Fruit fly (Drosophila melanogaster) whole organism, embryonic: ENCODE measurements around the gene CG17344.

ENCODE experiments used
- Awh ChIP-seq: fragments of 200-800 bp; sonication (Bioruptor generic); IDR thresholded peaks from 2 replicates; pipeline ENCODE4, ENCODE4 v1.3.6; 2022; ENCODE audit warnings: missing biosample characterization, missing genetic modification characterization
- CG10431 ChIP-seq: fragments of 200-800 bp; sonication (Bioruptor generic); optimal IDR thresholded peaks from 3 replicates; lab custom pipeline; 2018; ENCODE audit warnings: missing biosample characterization, mild to moderate bottlenecking, missing genetic modification characterization
- CG10979 ChIP-seq: fragments of 200-800 bp; sonication (Bioruptor generic); optimal IDR thresholded peaks from 2 replicates; lab custom pipeline; 2018; ENCODE audit warnings: missing biosample characterization, mild to moderate bottlenecking, missing genetic modification characterization, moderate library complexity
- CG11696 ChIP-seq: fragments of 200-800 bp; sonication (Bioruptor generic); IDR thresholded peaks from 2 replicates; pipeline ENCODE4 v1.3.6; 2022; ENCODE audit warnings: missing biosample characterization, missing genetic modification characterization
- CG12071 ChIP-seq: fragments of 200-800 bp; sonication (Bioruptor generic); optimal IDR thresholded peaks from 3 replicates; lab custom pipeline; 2018; ENCODE audit warnings: missing biosample characterization, mild to moderate bottlenecking, missing genetic modification characterization
- CG12391 ChIP-seq: fragments of 200-800 bp; sonication (Bioruptor generic); optimal IDR thresholded peaks from 3 replicates; lab custom pipeline; 2018; ENCODE audit warnings: missing biosample characterization, mild to moderate bottlenecking, missing genetic modification characterization, moderate library complexity
- CG14441 ChIP-seq: fragments of 200-800 bp; sonication (Bioruptor generic); IDR thresholded peaks from 2 replicates; pipeline ENCODE4 v1.3.6; 2022; ENCODE audit warnings: missing biosample characterization, missing genetic modification characterization
- CG15011 ChIP-seq: fragments of 200-800 bp; sonication (Bioruptor generic); optimal IDR thresholded peaks from 3 replicates; lab custom pipeline; 2018; ENCODE audit warnings: missing biosample characterization, mild to moderate bottlenecking, missing genetic modification characterization
- CG1529 ChIP-seq: fragments of 200-800 bp; sonication (Bioruptor generic); optimal IDR thresholded peaks from 3 replicates; lab custom pipeline; 2018; ENCODE audit warnings: missing biosample characterization, missing genetic modification characterization
- CG1602 ChIP-seq: fragments of 200-800 bp; sonication (Bioruptor generic); optimal IDR thresholded peaks from 3 replicates; lab custom pipeline; 2016; ENCODE audit warnings: missing biosample characterization, missing genetic modification characterization
- CG16813 ChIP-seq: fragments of 200-800 bp; sonication (Bioruptor generic); IDR thresholded peaks from 3 replicates; pipeline ENCODE4 v1.3.6; 2022; ENCODE audit warnings: missing biosample characterization, missing genetic modification characterization; ENCODE audit not compliant: partially characterized antibody
- CG17612 ChIP-seq: fragments of 200-800 bp; sonication (Bioruptor generic); IDR thresholded peaks from 2 replicates; pipeline ENCODE4 v1.3.6; 2022; ENCODE audit warnings: missing biosample characterization, missing genetic modification characterization
- CG2678 ChIP-seq: fragments of 200-800 bp; sonication (Bioruptor generic); optimal IDR thresholded peaks from 3 replicates; lab custom pipeline; 2019; ENCODE audit warnings: missing biosample characterization, mild to moderate bottlenecking, missing genetic modification characterization, moderate library complexity
- CG31224 ChIP-seq: fragments of 200-800 bp; sonication (Bioruptor generic); IDR thresholded peaks from 2 replicates; pipeline ENCODE4 v1.3.6; 2022; ENCODE audit warnings: missing biosample characterization, missing genetic modification characterization
- CG42726 ChIP-seq: fragments of 200-800 bp; sonication (Bioruptor generic); IDR thresholded peaks from 2 replicates; pipeline ENCODE4 v1.3.6; 2022; ENCODE audit warnings: missing biosample characterization, missing genetic modification characterization; ENCODE audit not compliant: partially characterized antibody
- CG4360 ChIP-seq: fragments of 200-800 bp; sonication (Bioruptor generic); IDR thresholded peaks from 2 replicates; pipeline ENCODE4 v1.3.6; 2022; ENCODE audit warnings: missing biosample characterization, missing genetic modification characterization
- CG4424 ChIP-seq: fragments of 200-800 bp; sonication (Bioruptor generic); optimal IDR thresholded peaks from 3 replicates; lab custom pipeline; 2016; ENCODE audit warnings: missing biosample characterization, missing genetic modification characterization
- CG5180 ChIP-seq: fragments of 200-800 bp; sonication (Bioruptor generic); optimal IDR thresholded peaks from 3 replicates; lab custom pipeline; 2017; ENCODE audit warnings: missing biosample characterization, missing genetic modification characterization, mild to moderate bottlenecking, moderate library complexity, missing genetic modification reagents
- CG6272 ChIP-seq: fragments of 200-800 bp; sonication (Bioruptor generic); IDR thresholded peaks from 2 replicates; pipeline ENCODE4 v1.3.6; 2022; ENCODE audit warnings: missing biosample characterization, missing genetic modification characterization
- CG6683 ChIP-seq: fragments of 200-800 bp; sonication (Bioruptor generic); optimal IDR thresholded peaks from 2 replicates; lab custom pipeline; 2017; ENCODE audit warnings: missing biosample characterization, mild to moderate bottlenecking, missing genetic modification characterization, missing genetic modification reagents
- CG8765 ChIP-seq: fragments of 200-800 bp; sonication (Bioruptor generic); IDR thresholded peaks from 2 replicates; pipeline ENCODE4 v1.3.6; 2022; ENCODE audit warnings: missing biosample characterization, missing genetic modification characterization
- CTCF ChIP-seq: fragments of 200-800 bp; sonication (Bioruptor generic); optimal IDR thresholded peaks from 2 replicates; lab custom pipeline; 2017; ENCODE audit warnings: missing biosample characterization, mild to moderate bottlenecking, missing genetic modification characterization, moderate library complexity
- CoRest ChIP-seq: fragments of 200-800 bp; sonication (Bioruptor generic); optimal IDR thresholded peaks from 3 replicates; lab custom pipeline; 2018; ENCODE audit warnings: missing biosample characterization, mild to moderate bottlenecking, missing genetic modification characterization, moderate library complexity
- D19B ChIP-seq: fragments of 200-800 bp; sonication (Bioruptor generic); optimal IDR thresholded peaks from 2 replicates; lab custom pipeline; 2017; ENCODE audit warnings: missing biosample characterization, mild to moderate bottlenecking, missing genetic modification characterization
- Dref ChIP-seq: fragments of 200-800 bp; sonication (Bioruptor generic); IDR thresholded peaks from 2 replicates; pipeline ENCODE4 v1.3.6; 2022; ENCODE audit warnings: missing biosample characterization, missing genetic modification characterization
- Gug ChIP-seq: fragments of 200-800 bp; sonication (Bioruptor generic); IDR thresholded peaks from 4 replicates; pipeline ENCODE4 v1.3.6; 2022; ENCODE audit warnings: missing biosample characterization, missing genetic modification characterization
- HHEX ChIP-seq: fragments of 200-800 bp; sonication (Bioruptor generic); optimal IDR thresholded peaks from 3 replicates; lab custom pipeline; 2017; ENCODE audit warnings: missing biosample characterization, mild to moderate bottlenecking, missing genetic modification characterization, missing genetic modification reagents
- HLH4C ChIP-seq: fragments of 200-800 bp; sonication (Bioruptor generic); IDR thresholded peaks from 3 replicates; pipeline ENCODE4 v1.3.6; 2022; ENCODE audit warnings: missing biosample characterization, missing genetic modification characterization; ENCODE audit not compliant: partially characterized antibody
- Hsf ChIP-seq: fragments of 200-800 bp; sonication (Bioruptor generic); optimal IDR thresholded peaks from 3 replicates; lab custom pipeline; 2016; ENCODE audit warnings: missing biosample characterization, missing genetic modification characterization
- ab ChIP-seq: fragments of 200-800 bp; sonication (Bioruptor generic); optimal IDR thresholded peaks from 2 replicates; lab custom pipeline; 2016; ENCODE audit warnings: missing biosample characterization, missing genetic modification characterization
- ato ChIP-seq: fragments of 200-800 bp; sonication (Bioruptor generic); IDR thresholded peaks from 2 replicates; pipeline ENCODE4 v1.3.6; 2022; ENCODE audit warnings: missing biosample characterization, missing genetic modification characterization; ENCODE audit not compliant: partially characterized antibody
- bigmax ChIP-seq: fragments of 200-800 bp; sonication (Bioruptor generic); optimal IDR thresholded peaks from 2 replicates; lab custom pipeline; 2018; ENCODE audit warnings: missing biosample characterization, mild to moderate bottlenecking, missing genetic modification characterization
- cato ChIP-seq: fragments of 200-800 bp; sonication (Bioruptor generic); optimal IDR thresholded peaks from 2 replicates; lab custom pipeline; 2016; ENCODE audit warnings: missing biosample characterization, missing genetic modification characterization, borderline replicate concordance
- cg ChIP-seq: fragments of 200-800 bp; sonication (Bioruptor generic); optimal IDR thresholded peaks from 3 replicates; lab custom pipeline; 2019; ENCODE audit warnings: missing biosample characterization, mild to moderate bottlenecking, missing genetic modification characterization, moderate library complexity
- dati ChIP-seq: fragments of 200-800 bp; sonication (Bioruptor generic); IDR thresholded peaks from 2 replicates; pipeline ENCODE4 v1.3.6; 2022; ENCODE audit warnings: missing biosample characterization, missing genetic modification characterization
- dpn ChIP-seq, 2 experiments: fragments of 200-800 bp; sonication (Bioruptor generic); optimal IDR thresholded peaks; 3 replicates each; lab custom pipeline; 2016; ENCODE audit warnings: missing biosample characterization in 2 of 2, missing genetic modification characterization in 2 of 2
- gt ChIP-seq: fragments of 200-800 bp; sonication (Bioruptor generic); IDR thresholded peaks from 2 replicates; pipeline ENCODE4 v1.3.6; 2022; ENCODE audit warnings: missing biosample characterization, missing genetic modification characterization
- mam ChIP-seq: fragments of 200-800 bp; sonication (Bioruptor generic); optimal IDR thresholded peaks from 3 replicates; lab custom pipeline; 2016; ENCODE audit warnings: missing biosample characterization, missing genetic modification characterization
- nerfin-1 ChIP-seq: fragments of 200-800 bp; sonication (Bioruptor generic); optimal IDR thresholded peaks from 3 replicates; lab custom pipeline; 2019; ENCODE audit warnings: missing biosample characterization, mild to moderate bottlenecking, missing genetic modification characterization, moderate library complexity
- pum ChIP-seq: fragments of 200-800 bp; sonication (Bioruptor generic); optimal IDR thresholded peaks from 2 replicates; lab custom pipeline; 2016; ENCODE audit warnings: missing biosample characterization, missing genetic modification characterization
- pzg ChIP-seq: fragments of 200-800 bp; sonication (Bioruptor generic); optimal IDR thresholded peaks from 3 replicates; lab custom pipeline; 2018; ENCODE audit warnings: missing biosample characterization, mild to moderate bottlenecking, missing genetic modification characterization, moderate library complexity
- sens-2 ChIP-seq: fragments of 200-800 bp; sonication (Bioruptor generic); IDR thresholded peaks from 2 replicates; pipeline ENCODE4 v1.3.6; 2022; ENCODE audit warnings: missing biosample characterization, missing genetic modification characterization
- sima ChIP-seq: fragments of 200-800 bp; sonication (Bioruptor generic); optimal IDR thresholded peaks from 2 replicates; lab custom pipeline; 2016; ENCODE audit warnings: missing biosample characterization, missing genetic modification characterization
- slbo ChIP-seq: fragments of 200-800 bp; sonication (Bioruptor generic); IDR thresholded peaks from 2 replicates; pipeline ENCODE4 v1.3.6; 2022; ENCODE audit warnings: missing biosample characterization, missing genetic modification characterization
- sna ChIP-seq: fragments of 200-800 bp; sonication (Bioruptor generic); IDR thresholded peaks from 2 replicates; pipeline ENCODE4 v1.3.6; 2022; ENCODE audit warnings: missing biosample characterization, missing genetic modification characterization; ENCODE audit not compliant: partially characterized antibody
- trh ChIP-seq: fragments of 200-800 bp; sonication (Bioruptor generic); optimal IDR thresholded peaks from 2 replicates; lab custom pipeline; 2016; ENCODE audit warnings: missing biosample characterization, missing genetic modification characterization
- vfl ChIP-seq: fragments of 200-800 bp; sonication (Bioruptor generic); optimal IDR thresholded peaks from 2 replicates; lab custom pipeline; 2016; ENCODE audit warnings: missing biosample characterization, missing genetic modification characterization
- vnd ChIP-seq: fragments of 200-800 bp; sonication (Bioruptor generic); IDR thresholded peaks from 3 replicates; pipeline ENCODE4 v1.3.6; 2022; ENCODE audit warnings: missing biosample characterization, missing genetic modification characterization; ENCODE audit not compliant: partially characterized antibody
- vvl ChIP-seq: fragments of 200-800 bp; sonication (Bioruptor generic); IDR thresholded peaks from 2 replicates; pipeline ENCODE4 v1.3.6; 2022; ENCODE audit warnings: missing biosample characterization, missing genetic modification characterization
- wor ChIP-seq: fragments of 200-800 bp; sonication (Bioruptor generic); IDR thresholded peaks from 2 replicates; pipeline ENCODE4 v1.3.6; 2022; ENCODE audit warnings: missing biosample characterization, missing genetic modification characterization

The CG17344 gene

DNA sequence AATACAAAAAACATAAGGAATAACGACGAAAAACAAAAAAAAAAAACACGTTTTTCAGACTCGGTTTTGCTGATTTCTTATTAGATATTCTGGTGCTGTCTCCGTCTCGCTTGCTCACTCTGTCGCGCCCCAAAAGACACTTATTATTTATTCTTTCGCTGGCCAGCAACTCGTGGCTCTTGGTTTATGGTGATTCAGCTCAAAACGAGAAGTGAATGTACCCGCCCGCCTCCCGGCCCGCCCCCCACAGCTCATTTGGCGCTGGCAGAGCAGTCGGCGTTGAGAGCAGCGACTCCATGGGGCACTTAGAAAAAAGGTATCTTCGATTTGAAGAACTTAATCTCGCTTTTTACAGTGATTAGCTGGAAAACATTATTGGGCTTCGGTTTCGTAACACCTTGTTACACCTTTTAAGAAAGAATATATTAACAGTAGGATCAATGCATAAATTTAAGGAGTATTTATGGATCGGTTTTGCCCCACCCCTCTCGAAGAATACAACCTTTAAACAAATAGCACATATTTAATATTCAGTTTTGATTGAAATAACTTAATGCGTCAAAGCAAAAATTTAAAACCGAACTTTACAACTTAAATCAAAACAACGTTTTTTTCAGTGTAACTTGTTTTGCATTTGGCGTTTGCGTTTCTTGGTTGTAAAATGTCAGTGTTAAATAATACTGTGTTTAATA, 39.7 kb downstream of the CG17344 start (continued):
- TF ChIP-seq slbo (GFP tag; lab: Robert Waterston, UW) = peak; percentile 69
- peak; percentile 38 for TF ChIP-seq pum
- no peak for TF ChIP-seq CG17612 (GFP tag; lab: Robert Waterston, UW)
- no peak for TF ChIP-seq CG16813 (GFP tag; lab: Robert Waterston, UW)
- TF ChIP-seq D19B (GFP tag; lab: Kevin White, UChicago) = peak; percentile 72
- TF ChIP-seq CG42726 (GFP tag; lab: Robert Waterston, UW) = no peak
- peak; percentile 63 for TF ChIP-seq CG15011
- peak; percentile 47 for TF ChIP-seq CG5180
- TF ChIP-seq CG8765 = no peak
- TF ChIP-seq CG2678 (tag; lab: Kevin White, UChicago) = peak; percentile 89
- no peak for TF ChIP-seq Dref (GFP tag; lab: Robert Waterston, UW)
- TF ChIP-seq pzg = no peak
- TF ChIP-seq Gug = peak; percentile 48; the same call in 1 of the 4 replicates
- TF ChIP-seq cg = no peak
- TF ChIP-seq CG1529 (GFP tag; lab: Kevin White, UChicago) = peak; percentile 52
- TF ChIP-seq CG11696 = no peak
- peak; percentile 58 for TF ChIP-seq CG10431 (GFP tag; lab: Kevin White, UChicago)
- TF ChIP-seq CG1602 = peak; percentile 69
- peak; percentile 78 for TF ChIP-seq CG12391
- no peak for TF ChIP-seq CG4360 (GFP tag; lab: Robert Waterston, UW)
- TF ChIP-seq CG14441 (GFP tag; lab: Robert Waterston, UW) = peak; percentile 35; the same call in 1 of the 2 replicates
- TF ChIP-seq mam (GFP tag; lab: Kevin White, UChicago) = peak; percentile 56
- peak; percentile 74 for TF ChIP-seq CG4424 (GFP tag; lab: Kevin White, UChicago)
- peak; percentile 70 for TF ChIP-seq Hsf (GFP tag; lab: Kevin White, UChicago)
- TF ChIP-seq HHEX (GFP tag; lab: Kevin White, UChicago) = peak; percentile 79
- TF ChIP-seq bigmax = no peak
- TF ChIP-seq trh (GFP tag; lab: Kevin White, UChicago) = peak; percentile 7
- TF ChIP-seq vnd = no peak
- no peak for TF ChIP-seq Awh (GFP tag; lab: Robert Waterston, UW)
- no peak for TF ChIP-seq sna
- TF ChIP-seq gt (GFP tag; lab: Robert Waterston, UW) = no peak
- no peak for TF ChIP-seq dati (GFP tag; lab: Robert Waterston, UW)
- TF ChIP-seq CG10979 (tag; lab: Kevin White, UChicago) = peak; percentile 81
- TF ChIP-seq vfl = no peak
- peak; percentile 7; the same call in 1 of the 2 replicates for TF ChIP-seq vvl (GFP tag; lab: Robert Waterston, UW)
- TF ChIP-seq CG31224 (GFP tag; lab: Robert Waterston, UW) = peak; percentile 65
- TF ChIP-seq sens-2 (GFP tag; lab: Robert Waterston, UW) = no peak
- TF ChIP-seq nerfin-1 = peak; percentile 53
- peak; percentile 52 for TF ChIP-seq CG12071 (GFP tag; lab: Kevin White, UChicago)
- no peak for TF ChIP-seq ato
- peak; percentile 30 for TF ChIP-seq CG6683 (GFP tag; lab: Kevin White, UChicago)
- TF ChIP-seq sima (GFP tag; lab: Kevin White, UChicago) = peak; percentile 51
- no peak for TF ChIP-seq HLH4C
- TF ChIP-seq CG6272 (GFP tag; lab: Robert Waterston, UW) = no peak
- no peak for TF ChIP-seq ab (GFP tag; lab: Kevin White, UChicago)
- TF ChIP-seq wor (GFP tag; lab: Robert Waterston, UW) = peak; percentile 27; the same call in 1 of the 2 replicates
- TF ChIP-seq CoRest (tag; lab: Kevin White, UChicago) = peak; percentile 87
- TF ChIP-seq cato (GFP tag; lab: Kevin White, UChicago) = peak; percentile 47
- peak; percentile 74 to 80 for TF ChIP-seq dpn (GFP tag; optimal IDR thresholded peaks at IDR 0.05; lab: Kevin White, UChicago)
- TF ChIP-seq CTCF (GFP tag; lab: Kevin White, UChicago) = no peak
